Fruit fly (Drosophila melanogaster) ovary, adult (tissue): ENCODE data around the gene CG7857.

ENCODE experiments used
- CG17801 ChIP-seq: fragments of 200-800 bp; optimal IDR thresholded peaks from 2 replicates; lab custom pipeline; 2019; ENCODE audit warnings: missing biosample characterization, mild to moderate bottlenecking, missing genetic modification characterization, moderate library complexity; ENCODE audit not compliant: partially characterized antibody

The CG7857 gene

dm6 chr3L:15485302-15485701 is 19.4 kb downstream of the CG7857 start, which contains the start of gene Ran-like:
Ran-like (minus strand) TSS chr3L:15485402.
- no peak for TF ChIP-seq CG17801 (GFP tag; lab: Kevin White, UChicago)

- no peak for TF ChIP-seq CG17801 (GFP tag; lab: Kevin White, UChicago)
Observed at dm6 chr3L:15474010-15474409, 30.7 kb downstream of the CG7857 start, which contains the start of gene cocoon. cocoon (minus strand) TSS chr3L:15474110.
